Fruit fly (Drosophila melanogaster): ENCODE data around the gene Cpr64Ac.

Gene Cpr64Ac

DNA sequence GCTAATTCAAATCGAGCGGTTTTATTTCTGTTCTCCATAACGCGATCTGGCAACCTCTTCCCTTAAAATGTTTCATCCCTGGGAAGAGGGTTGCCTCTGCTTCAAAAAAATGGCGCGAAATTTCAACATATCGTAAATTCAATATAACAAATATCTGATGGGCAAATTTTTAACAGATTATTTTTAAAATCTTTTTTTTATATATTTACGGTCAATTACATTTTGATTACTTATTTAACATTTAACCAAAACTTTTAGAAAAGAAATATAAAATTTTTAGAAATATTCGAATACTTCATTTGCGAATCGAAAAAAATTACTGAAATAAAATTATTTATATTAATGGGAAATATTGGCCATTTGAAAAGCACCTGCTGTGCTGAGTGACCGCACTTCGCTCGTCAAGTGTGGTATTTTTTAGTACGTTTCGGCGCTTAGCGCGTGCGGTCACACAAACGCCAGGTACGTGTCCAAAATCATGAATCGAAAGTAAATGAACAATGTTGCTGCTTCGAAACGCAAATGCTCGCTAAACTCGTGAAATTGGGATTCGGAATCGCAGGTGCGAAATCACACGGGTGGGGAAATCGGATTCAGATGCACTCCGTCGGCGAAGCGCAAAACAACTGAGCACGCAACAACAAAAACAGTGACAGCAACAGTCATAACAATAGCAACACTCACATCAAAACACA is 42.6 kb downstream of the Cpr64Ac start, which contains the start of gene Ero1L (continued):
- no peak; the same call in 1 of the 2 replicates for TF ChIP-seq CG9215 (GFP tag; IDR thresholded peaks at IDR 0.05)
- peak; percentile 5 for TF ChIP-seq CG3281 (GFP tag; optimal IDR thresholded peaks at IDR 0.05)
- TF ChIP-seq lmd (GFP tag; IDR thresholded peaks at IDR 0.05): no peak
- TF ChIP-seq chif (GFP tag; optimal IDR thresholded peaks at IDR 0.05): no peak
- TF ChIP-seq emc (GFP tag; optimal IDR thresholded peaks at IDR 0.05): no peak
- peak; percentile 98 for TF ChIP-seq CG7928 (GFP tag; optimal IDR thresholded peaks at IDR 0.05)
- TF ChIP-seq CG10543 (GFP tag; optimal IDR thresholded peaks at IDR 0.05): peak; percentile 30
- peak; percentile 32 for TF ChIP-seq zen (tag; optimal IDR thresholded peaks at IDR 0.05)
- TF ChIP-seq tx (GFP tag; optimal IDR thresholded peaks at IDR 0.05): no peak
- TF ChIP-seq B-H1 (GFP tag; IDR thresholded peaks at IDR 0.05): no peak
- no peak for TF ChIP-seq GATAe (GFP tag; conservative IDR thresholded peaks at IDR 0.05)
- TF ChIP-seq NFAT (GFP tag; IDR thresholded peaks at IDR 0.05): no peak
- peak; percentile 65; the same call in 1 of the 3 replicates for TF ChIP-seq CG2199 (GFP tag; IDR thresholded peaks at IDR 0.05)
- TF ChIP-seq CG9609 (GFP tag; optimal IDR thresholded peaks at IDR 0.05): no peak
- peak; percentile 39; the same call in 1 of the 3 replicates for TF ChIP-seq row (GFP tag; IDR thresholded peaks at IDR 0.05)
- TF ChIP-seq ap (GFP tag; IDR thresholded peaks at IDR 0.05): no peak
- TF ChIP-seq crc (GFP tag; optimal IDR thresholded peaks at IDR 0.05): no peak
- TF ChIP-seq br (optimal IDR thresholded peaks at IDR 0.05): no peak
- TF ChIP-seq CG9437 (GFP tag; optimal IDR thresholded peaks at IDR 0.05): no peak
- TF ChIP-seq klu (GFP tag; IDR thresholded peaks at IDR 0.05): no peak; the same call in 1 of the 2 replicates
- no peak for TF ChIP-seq danr (GFP tag; IDR thresholded peaks at IDR 0.05)
- peak; percentile 45 for TF ChIP-seq CG15514 (GFP tag; optimal IDR thresholded peaks at IDR 0.05)
- peak; percentile 6 for TF ChIP-seq CG33213 (GFP tag; optimal IDR thresholded peaks at IDR 0.05)
- TF ChIP-seq bigmax (GFP tag; optimal IDR thresholded peaks at IDR 0.05): no peak
- no peak for TF ChIP-seq BtbVII (GFP tag; optimal IDR thresholded peaks at IDR 0.05)
- TF ChIP-seq Elba2 (GFP tag; optimal IDR thresholded peaks at IDR 0.05): no peak
- TF ChIP-seq CG1024 (GFP tag; IDR thresholded peaks at IDR 0.05): no peak
- TF ChIP-seq CG18476 (GFP tag; optimal IDR thresholded peaks at IDR 0.05): no peak
- no peak for TF ChIP-seq pho (GFP tag; optimal IDR thresholded peaks at IDR 0.05)
- TF ChIP-seq pfk (GFP tag; optimal IDR thresholded peaks at IDR 0.05): no peak
- TF ChIP-seq CHES-1-like (GFP tag; optimal IDR thresholded peaks at IDR 0.05): no peak
- no peak for TF ChIP-seq ash1 (GFP tag; optimal IDR thresholded peaks at IDR 0.05)
- TF ChIP-seq CG3838 (GFP tag; optimal IDR thresholded peaks at IDR 0.05): no peak
- no peak for TF ChIP-seq Poxn (GFP tag; IDR thresholded peaks at IDR 0.05)
- no peak for TF ChIP-seq HLH3B (GFP tag; IDR thresholded peaks at IDR 0.05)
- TF ChIP-seq Atf3 (GFP tag; optimal IDR thresholded peaks at IDR 0.05): no peak
- TF ChIP-seq onecut (GFP tag; IDR thresholded peaks at IDR 0.05): peak; percentile 26; the same call in 1 of the 2 replicates
- TF ChIP-seq gce (GFP tag; IDR thresholded peaks at IDR 0.05): no peak
- no peak for TF ChIP-seq Oli (tag; optimal IDR thresholded peaks at IDR 0.05)
- TF ChIP-seq scrt (GFP tag; optimal IDR thresholded peaks at IDR 0.05): peak; percentile 15
- no peak for TF ChIP-seq NC2α (GFP tag; optimal IDR thresholded peaks at IDR 0.05)
- TF ChIP-seq CG4360 (GFP tag; IDR thresholded peaks at IDR 0.05): peak; percentile 65
- TF ChIP-seq her (GFP tag; optimal IDR thresholded peaks at IDR 0.05): peak; percentile 27
- TF ChIP-seq inv (GFP tag; IDR thresholded peaks at IDR 0.05; ENCODE audit: partially characterized antibody): no peak
- no peak for TF ChIP-seq sima (GFP tag; optimal IDR thresholded peaks at IDR 0.05)
- no peak for TF ChIP-seq Dip2 (GFP tag; IDR thresholded peaks at IDR 0.05)
- TF ChIP-seq ato (GFP tag; IDR thresholded peaks at IDR 0.05; ENCODE audit: partially characterized antibody): 0 out of 2 replicates have a peak, but pooled peaks have one; percentile 50
- peak; percentile 69 for TF ChIP-seq CoRest (tag; optimal IDR thresholded peaks at IDR 0.05)
- TF ChIP-seq toy (GFP tag; IDR thresholded peaks at IDR 0.05): no peak
- TF ChIP-seq grau (tag; optimal IDR thresholded peaks at IDR 0.05): peak; percentile 12
- TF ChIP-seq jing (GFP tag; optimal IDR thresholded peaks at IDR 0.05): no peak

All from whole organism, embryonic.